Worm (Caenorhabditis elegans) whole organism, mixed stage, embryonic: ENCODE results near the gene his-38.

Source experiments
- cnd-1 ChIP-seq: fragments of 200-800 bp; sonication (Bioruptor generic); optimal IDR thresholded peaks from 2 replicates; lab custom pipeline; 2018; ENCODE audit warnings: mild to moderate bottlenecking, missing genetic modification characterization, missing compliant biosample characterization
- flh-1 ChIP-seq: fragments of 200-800 bp; sonication (Bioruptor generic); optimal IDR thresholded peaks from 2 replicates; lab custom pipeline; 2018; ENCODE audit warnings: mild to moderate bottlenecking, missing genetic modification characterization, moderate library complexity, missing compliant biosample characterization
- lin-13 ChIP-seq: fragments of 150-350 bp; optimal IDR thresholded peaks from 2 replicates; lab custom pipeline; 2014; ENCODE audit warnings: missing biosample characterization, missing genetic modification characterization
- lin-32 ChIP-seq: fragments of 200-800 bp; sonication (Bioruptor generic); optimal IDR thresholded peaks from 2 replicates; lab custom pipeline; 2018; ENCODE audit warnings: mild to moderate bottlenecking, missing genetic modification characterization, missing compliant biosample characterization
- nhr-2 ChIP-seq: fragments of 150-350 bp; optimal IDR thresholded peaks from 2 replicates; lab custom pipeline; 2014; ENCODE audit warnings: missing biosample characterization, missing genetic modification characterization
- nhr-28 ChIP-seq: fragments of 150-350 bp; optimal IDR thresholded peaks from 2 replicates; lab custom pipeline; 2014; ENCODE audit warnings: missing biosample characterization, missing genetic modification characterization
- pha-4 ChIP-seq: fragments of 150-350 bp; optimal IDR thresholded peaks from 2 replicates; lab custom pipeline; 2018; ENCODE audit warnings: missing biosample characterization, missing genetic modification reagents, missing genetic modification characterization
- ztf-11 ChIP-seq: fragments of 150-350 bp; optimal IDR thresholded peaks from 2 replicates; lab custom pipeline; 2014; ENCODE audit warnings: missing biosample characterization, missing genetic modification characterization

DNA sequence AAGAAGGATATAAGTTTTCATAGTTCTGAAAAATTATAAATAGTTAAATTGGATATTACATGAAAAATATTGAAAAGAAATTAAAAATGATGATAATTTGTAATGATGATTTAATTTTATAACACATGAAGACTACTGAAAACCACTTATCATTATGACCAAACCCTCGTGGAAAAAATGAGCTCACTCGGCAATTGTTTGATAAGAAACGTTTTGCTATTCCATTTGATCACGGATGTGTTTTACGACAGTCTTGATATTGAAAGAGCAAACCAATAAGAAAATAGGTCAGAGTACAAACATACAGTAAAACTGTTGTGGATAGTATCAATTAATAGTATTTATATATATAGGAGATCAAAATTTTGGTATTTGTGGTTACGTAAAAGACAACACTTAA lies 5.7 kb upstream of the his-38 start, which contains the start of gene spp-3:
- TF ChIP-seq nhr-28 (tag; lab: Kevin White, UChicago) (no peak), lin-32 (GFP tag; lab: Kevin White, UChicago) (no peak), lin-13 (tag; lab: Kevin White, UChicago) (no peak), nhr-2 (tag; lab: Kevin White, UChicago) (no peak), flh-1 (no peak), pha-4 (tag; lab: Kevin White, UChicago) (no peak), ztf-11 (tag; lab: Kevin White, UChicago) (no peak), cnd-1 (tag; lab: Kevin White, UChicago) (no peak)
